Worm (Caenorhabditis elegans): ENCODE data around the gene F26A1.1.
A peak's percentile ranks its signal among the peaks of the same experiment; 100 is the strongest.

Gene F26A1.1

ce11 chrIII:4873395-4873794 is 23.1 kb downstream of the F26A1.1 start:
- no peak for TF ChIP-seq dsc-1 (tag; optimal IDR thresholded peaks at IDR 0.05)
- TF ChIP-seq zip-4 (GFP tag; optimal IDR thresholded peaks at IDR 0.05): no peak
- no peak for TF ChIP-seq pax-3 (tag; optimal IDR thresholded peaks at IDR 0.05)

DNA sequence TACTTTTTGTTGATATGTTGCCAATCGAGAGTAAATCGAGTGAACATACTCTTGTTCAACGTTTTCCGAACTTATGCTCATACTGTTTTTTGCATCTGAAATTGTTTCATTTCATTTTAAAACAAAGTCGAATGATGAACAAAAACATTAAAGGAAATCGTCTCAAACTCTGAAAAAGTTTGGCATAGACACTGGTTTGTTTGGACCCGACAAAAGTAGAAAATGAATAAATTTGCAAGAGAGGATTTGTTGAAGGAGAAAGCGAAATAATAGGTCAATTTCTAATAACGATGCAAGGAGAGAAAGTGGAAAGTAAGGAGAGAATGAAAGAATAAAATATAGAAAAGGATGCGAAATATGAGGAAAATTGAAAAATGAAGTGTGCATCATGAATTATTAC is 24.4 kb downstream of the F26A1.1 start, which contains the start of gene C35D10.12:
Gene C35D10.12 (minus strand): TSS at position 101 of the 400 bp plus-strand sequence.
- TF ChIP-seq alr-1 (tag; optimal IDR thresholded peaks at IDR 0.05; ENCODE audit: borderline replicate concordance) (no peak), efl-1 (optimal IDR thresholded peaks at IDR 0.05) (no peak), efl-1 (GFP tag; optimal IDR thresholded peaks at IDR 0.05 in 1 of 2) (peak in 1 of 2 experiments; percentile 31)

DNA sequence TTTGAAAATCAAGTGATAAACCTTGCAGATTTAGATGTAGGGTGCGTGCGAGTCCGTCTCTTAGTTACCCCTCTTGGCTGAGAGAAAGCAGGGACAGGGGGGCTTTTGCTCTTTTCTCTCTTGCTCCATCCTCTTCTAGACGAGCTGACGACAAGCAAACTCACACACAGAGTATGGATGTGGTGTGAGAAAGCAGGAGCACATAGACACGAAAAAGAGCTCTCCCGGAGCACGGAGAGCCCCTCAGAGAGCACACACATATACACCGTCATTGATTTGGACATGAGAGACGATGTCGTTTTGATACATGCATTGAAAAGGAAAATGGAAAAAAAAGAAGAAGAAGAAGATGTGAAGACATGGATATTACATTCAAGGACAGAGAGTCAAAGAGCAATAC is 25.4 kb downstream of the F26A1.1 start:
- TF ChIP-seq unc-86 (tag; optimal IDR thresholded peaks at IDR 0.05): peak; percentile 50
- no peak for TF ChIP-seq vab-15 (tag; optimal IDR thresholded peaks at IDR 0.05)
- TF ChIP-seq ces-1 (GFP tag; optimal IDR thresholded peaks at IDR 0.05): no peak
- TF ChIP-seq ceh-82 (tag; optimal IDR thresholded peaks at IDR 0.05): peak in 2 of 3 experiments; percentile 3 to 6
- TF ChIP-seq ceh-88 (GFP tag; IDR thresholded peaks at IDR 0.05): no peak
- no peak for TF ChIP-seq nhr-237 (tag; optimal IDR thresholded peaks at IDR 0.05)
- TF ChIP-seq nhr-76 (tag; optimal IDR thresholded peaks at IDR 0.05): no peak
- TF ChIP-seq fkh-8 (tag; optimal IDR thresholded peaks at IDR 0.05): peak; percentile 77
- TF ChIP-seq nhr-47 (tag; optimal IDR thresholded peaks at IDR 0.05): peak; percentile 3
- TF ChIP-seq nhr-84 (tag; optimal IDR thresholded peaks at IDR 0.05): no peak
- TF ChIP-seq ceh-63 (GFP tag; optimal IDR thresholded peaks at IDR 0.05): no peak
- no peak for TF ChIP-seq elt-3 (tag; optimal IDR thresholded peaks at IDR 0.05)
- TF ChIP-seq ceh-90 (tag; optimal IDR thresholded peaks at IDR 0.05): no peak
- no peak for TF ChIP-seq fkh-4 (tag; optimal IDR thresholded peaks at IDR 0.05; ENCODE audit: borderline replicate concordance)
- no peak for TF ChIP-seq Y116A8C.19 (tag; optimal IDR thresholded peaks at IDR 0.05; ENCODE audit: borderline replicate concordance)
- peak in 1 of 2 experiments; percentile 7 for TF ChIP-seq lsy-2 (tag; optimal IDR thresholded peaks at IDR 0.05)
- no peak for TF ChIP-seq efl-3 (GFP tag; optimal IDR thresholded peaks at IDR 0.05)
- TF ChIP-seq snu-23 (GFP tag; optimal IDR thresholded peaks at IDR 0.05): no peak
- no peak for TF ChIP-seq pag-3 (tag; optimal IDR thresholded peaks at IDR 0.05; ENCODE audit: borderline replicate concordance, insufficient read depth)
- no peak for TF ChIP-seq zag-1 (tag; optimal IDR thresholded peaks at IDR 0.05)
- peak; percentile 42 for TF ChIP-seq fkh-10 (GFP tag; optimal IDR thresholded peaks at IDR 0.05)
- TF ChIP-seq tlp-1 (tag; optimal IDR thresholded peaks at IDR 0.05): no peak
- no peak for TF ChIP-seq lir-3 (tag; optimal IDR thresholded peaks at IDR 0.05; ENCODE audit: poor library complexity)
- TF ChIP-seq swsn-7 (tag; optimal IDR thresholded peaks at IDR 0.05): peak; percentile 2
- TF ChIP-seq lin-14 (GFP tag; optimal IDR thresholded peaks at IDR 0.05): peak; percentile 61
- TF ChIP-seq irx-1 (tag; optimal IDR thresholded peaks at IDR 0.05): no peak
- TF ChIP-seq zip-4 (GFP tag; optimal IDR thresholded peaks at IDR 0.05): no peak
- TF ChIP-seq mep-1 (tag; optimal IDR thresholded peaks at IDR 0.05): peak; percentile 38
- TF ChIP-seq nhr-85 (tag): no peak
- no peak for TF ChIP-seq C04F5.9 (tag; optimal IDR thresholded peaks at IDR 0.05)
- no peak for TF ChIP-seq nhr-20 (tag; optimal IDR thresholded peaks at IDR 0.05)
- no peak for TF ChIP-seq ets-5 (GFP tag; IDR thresholded peaks at IDR 0.05)
- no peak for TF ChIP-seq alr-1 (tag; optimal IDR thresholded peaks at IDR 0.05; ENCODE audit: borderline replicate concordance)
- no peak for TF ChIP-seq nhr-71 (tag; optimal IDR thresholded peaks at IDR 0.05)
- TF ChIP-seq nhr-11 (tag; optimal IDR thresholded peaks at IDR 0.05): no peak
- TF ChIP-seq unc-62 (GFP tag; optimal IDR thresholded peaks at IDR 0.05): no peak
- no peak for TF ChIP-seq unc-98 (GFP tag; IDR thresholded peaks at IDR 0.05)
- peak in 1 of 3 experiments; percentile 40 for TF ChIP-seq dpl-1 (GFP tag; optimal IDR thresholded peaks at IDR 0.05)
- peak; percentile 2 to 34 for TF ChIP-seq efl-1 (optimal IDR thresholded peaks at IDR 0.05)
- peak in 1 of 2 experiments; percentile 62 for TF ChIP-seq efl-1 (GFP tag; optimal IDR thresholded peaks at IDR 0.05 in 1 of 2)
- TF ChIP-seq hlh-17 (GFP tag; optimal IDR thresholded peaks at IDR 0.05; ENCODE audit: borderline replicate concordance): no peak
- no peak for TF ChIP-seq nhr-90 (tag; optimal IDR thresholded peaks at IDR 0.05; ENCODE audit: poor library complexity)
- peak; percentile 56 for TF ChIP-seq dsc-1 (tag; optimal IDR thresholded peaks at IDR 0.05)
- TF ChIP-seq snpc-4 (tag; optimal IDR thresholded peaks at IDR 0.05): no peak
- peak in 1 of 2 experiments; percentile 20 for TF ChIP-seq lin-35 (GFP tag; optimal IDR thresholded peaks at IDR 0.05)
- no peak for TF ChIP-seq mdl-1 (tag; optimal IDR thresholded peaks at IDR 0.05)
